Worm (Caenorhabditis elegans) whole organism, young adult: ENCODE results near the gene R04D3.3.

ENCODE experiments used
- B0019.2 ChIP-seq: fragments of 200-800 bp; sonication (Bioruptor generic); conservative IDR thresholded peaks from 2 replicates; pipeline ENCODE4 v1.3.6; 2022; ENCODE audit warnings: missing genetic modification reagents, missing genetic modification characterization, missing compliant biosample characterization
- C06A6.2 ChIP-seq: fragments of 200-800 bp; sonication (Bioruptor generic); conservative IDR thresholded peaks from 2 replicates; pipeline ENCODE4 v1.3.6; 2022; ENCODE audit warnings: missing genetic modification characterization, missing compliant biosample characterization
- F23B12.7 ChIP-seq: sonication (generic microtip); optimal IDR thresholded peaks from 2 replicates; lab custom pipeline; 2017; ENCODE audit warnings: missing genetic modification characterization, mild to moderate bottlenecking, missing compliant biosample characterization, antibody characterized with exemption, moderate library complexity; ENCODE audit not compliant: insufficient read depth
- F37B4.10 ChIP-seq: fragments of 200-800 bp; sonication (Bioruptor generic); IDR thresholded peaks from 2 replicates; pipeline ENCODE4 v1.3.6; 2022; ENCODE audit warnings: missing genetic modification characterization, missing compliant biosample characterization
- F39B2.1 ChIP-seq: fragments of 200-800 bp; sonication (Bioruptor generic); IDR thresholded peaks from 2 replicates; pipeline ENCODE4 v1.3.6; 2022; ENCODE audit warnings: missing genetic modification reagents, missing genetic modification characterization, missing compliant biosample characterization
- F52B5.7 ChIP-seq: sonication (generic microtip); optimal IDR thresholded peaks from 2 replicates; lab custom pipeline; 2016; ENCODE audit warnings: mild to moderate bottlenecking, missing genetic modification characterization, missing compliant biosample characterization
- K12H6.12 ChIP-seq: fragments of 200-800 bp; sonication (Bioruptor generic); optimal IDR thresholded peaks from 2 replicates; lab custom pipeline; 2018; ENCODE audit warnings: mild to moderate bottlenecking, missing genetic modification characterization, missing compliant biosample characterization
- Y56A3A.18 ChIP-seq: fragments of 200-800 bp; sonication (Bioruptor generic); IDR thresholded peaks from 2 replicates; pipeline ENCODE4 v1.3.6; 2022; ENCODE audit warnings: missing genetic modification reagents, missing genetic modification characterization, missing compliant biosample characterization
- Y79H2A.3 ChIP-seq: fragments of 200-800 bp; sonication (Bioruptor generic); conservative IDR thresholded peaks from 2 replicates; pipeline ENCODE4 v1.3.6; 2022; ENCODE audit warnings: missing genetic modification reagents, missing genetic modification characterization, missing compliant biosample characterization
- attf-5 ChIP-seq: fragments of 200-800 bp; sonication (Bioruptor generic); optimal IDR thresholded peaks from 2 replicates; lab custom pipeline; 2018; ENCODE audit warnings: mild to moderate bottlenecking, missing genetic modification characterization, missing compliant biosample characterization
- attf-6 ChIP-seq: fragments of 200-800 bp; sonication (Bioruptor generic); IDR thresholded peaks from 2 replicates; pipeline ENCODE4 v1.3.6; 2022; ENCODE audit warnings: missing genetic modification reagents, missing genetic modification characterization, missing compliant biosample characterization
- bed-2 ChIP-seq: fragments of 200-800 bp; sonication (Bioruptor generic); IDR thresholded peaks from 2 replicates; pipeline ENCODE4 v1.3.6; 2022; ENCODE audit warnings: missing genetic modification reagents, missing genetic modification characterization, missing compliant biosample characterization
- cebp-1 ChIP-seq, 2 experiments: fragments of 200-800 bp in 1 of 2; sonication (Bioruptor generic) in 1 of 2; sonication (generic microtip) in 1 of 2; IDR thresholded peaks in 1 of 2; optimal IDR thresholded peaks in 1 of 2; 2 replicates each; pipeline versions ENCODE4 v1.3.6 to Lab custom; 2017 to 2022; ENCODE audit warnings: missing compliant biosample characterization in 2 of 2, missing genetic modification characterization in 2 of 2, mild to moderate bottlenecking in 1 of 2, missing genetic modification reagents in 1 of 2, moderate library complexity in 1 of 2
- cebp-2 ChIP-seq: fragments of 200-800 bp; sonication (Bioruptor generic); IDR thresholded peaks from 2 replicates; pipeline ENCODE4 v1.3.6; 2022; ENCODE audit warnings: missing genetic modification characterization, missing compliant biosample characterization
- dpff-1 ChIP-seq: sonication (generic microtip); optimal IDR thresholded peaks from 2 replicates; lab custom pipeline; 2017; ENCODE audit warnings: mild to moderate bottlenecking, missing genetic modification characterization, missing compliant biosample characterization
- egl-18 ChIP-seq: fragments of 200-800 bp; sonication (Bioruptor generic); IDR thresholded peaks from 2 replicates; pipeline ENCODE4 v1.3.6; 2022; ENCODE audit warnings: missing genetic modification reagents, missing genetic modification characterization, missing compliant biosample characterization
- egl-44 ChIP-seq: fragments of 200-800 bp; sonication (Bioruptor generic); IDR thresholded peaks from 2 replicates; pipeline ENCODE4 v1.3.6; 2022; ENCODE audit warnings: missing genetic modification reagents, missing genetic modification characterization, missing compliant biosample characterization
- egrh-3 ChIP-seq: fragments of 200-800 bp; sonication (Bioruptor generic); IDR thresholded peaks from 2 replicates; pipeline ENCODE4 v1.3.6; 2022; ENCODE audit warnings: missing genetic modification reagents, missing genetic modification characterization, missing compliant biosample characterization
- gei-17 ChIP-seq: fragments of 200-800 bp; sonication (Bioruptor generic); optimal IDR thresholded peaks from 2 replicates; lab custom pipeline; 2018; ENCODE audit warnings: mild to moderate bottlenecking, missing genetic modification characterization, missing compliant biosample characterization
- hmg-20 ChIP-seq: fragments of 200-800 bp; sonication (Bioruptor generic); IDR thresholded peaks from 2 replicates; pipeline ENCODE4 v1.3.6; 2022; ENCODE audit warnings: missing genetic modification reagents, missing genetic modification characterization, missing compliant biosample characterization
- hrde-1 ChIP-seq: sonication (generic microtip); optimal IDR thresholded peaks from 2 replicates; lab custom pipeline; 2016; ENCODE audit warnings: missing genetic modification characterization, mild to moderate bottlenecking, missing compliant biosample characterization, moderate library complexity, missing genotype, missing genetic modification reagents, borderline replicate concordance
- lag-1 ChIP-seq: fragments of 200-800 bp; sonication (Bioruptor generic); IDR thresholded peaks from 2 replicates; pipeline ENCODE4 v1.3.6; 2022; ENCODE audit warnings: missing genetic modification reagents, missing genetic modification characterization, missing compliant biosample characterization
- lin-54 ChIP-seq: fragments of 200-800 bp; sonication (Bioruptor generic); optimal IDR thresholded peaks from 2 replicates; lab custom pipeline; 2018; ENCODE audit warnings: mild to moderate bottlenecking, missing genetic modification characterization, missing compliant biosample characterization
- lsy-27 ChIP-seq: sonication (generic microtip); optimal IDR thresholded peaks from 2 replicates; lab custom pipeline; 2017; ENCODE audit warnings: missing genetic modification characterization, mild to moderate bottlenecking, missing compliant biosample characterization, antibody characterized with exemption, missing genotype, borderline replicate concordance; ENCODE audit not compliant: insufficient read depth
- madf-3 ChIP-seq: fragments of 200-800 bp; sonication (Bioruptor generic); IDR thresholded peaks from 2 replicates; pipeline ENCODE4 v1.3.6; 2022; ENCODE audit warnings: missing genetic modification reagents, missing genetic modification characterization, missing compliant biosample characterization
- mes-4 ChIP-seq: sonication (generic microtip); optimal IDR thresholded peaks from 2 replicates; lab custom pipeline; 2016; ENCODE audit warnings: missing genotype, missing genetic modification characterization, missing compliant biosample characterization
- nfya-1 ChIP-seq: sonication (generic microtip); optimal IDR thresholded peaks from 2 replicates; lab custom pipeline; 2017; ENCODE audit warnings: antibody characterized with exemption, missing compliant biosample characterization, missing genetic modification characterization, borderline replicate concordance; ENCODE audit not compliant: insufficient read depth
- nfya-2 ChIP-seq: fragments of 200-800 bp; sonication (Bioruptor generic); IDR thresholded peaks from 2 replicates; pipeline ENCODE4 v1.3.6; 2022; ENCODE audit warnings: missing genetic modification reagents, missing genetic modification characterization, missing compliant biosample characterization
- nhr-179 ChIP-seq: sonication (generic microtip); optimal IDR thresholded peaks from 2 replicates; lab custom pipeline; 2016; ENCODE audit warnings: mild to moderate bottlenecking, missing genetic modification characterization, missing compliant biosample characterization
- nhr-27 ChIP-seq: fragments of 200-800 bp; sonication (Bioruptor generic); optimal IDR thresholded peaks from 2 replicates; lab custom pipeline; 2018; ENCODE audit warnings: mild to moderate bottlenecking, missing genetic modification characterization, moderate library complexity, missing compliant biosample characterization
- pbrm-1 ChIP-seq: fragments of 200-800 bp; sonication (Bioruptor generic); IDR thresholded peaks from 2 replicates; pipeline ENCODE4 v1.3.6; 2022; ENCODE audit warnings: missing genetic modification reagents, missing genetic modification characterization, missing compliant biosample characterization
- rcor-1 ChIP-seq: fragments of 200-800 bp; sonication (Bioruptor generic); IDR thresholded peaks from 2 replicates; pipeline ENCODE4 v1.3.6; 2022; ENCODE audit warnings: missing genetic modification reagents, missing genetic modification characterization, missing compliant biosample characterization
- snpc-1.3 ChIP-seq: sonication (generic microtip); optimal IDR thresholded peaks from 2 replicates; lab custom pipeline; 2017; ENCODE audit warnings: missing genetic modification characterization, mild to moderate bottlenecking, missing compliant biosample characterization, antibody characterized with exemption, moderate library complexity, missing genotype, missing genetic modification reagents; ENCODE audit not compliant: insufficient read depth
- snpc-3.4 ChIP-seq: sonication (generic microtip); optimal IDR thresholded peaks from 2 replicates; lab custom pipeline; 2017; ENCODE audit warnings: missing genetic modification characterization, mild to moderate bottlenecking, missing compliant biosample characterization, antibody characterized with exemption, moderate library complexity, missing genotype, missing genetic modification reagents
- snpc-4 ChIP-seq, 5 experiments: fragments of 150-350 bp in 1 of 5; sonication (generic microtip) in 4 of 5; optimal IDR thresholded peaks; 2 replicates each; lab custom pipeline; 2014 to 2018; ENCODE audit warnings: missing genetic modification characterization in 5 of 5, missing biosample characterization in 3 of 5, antibody characterized with exemption in 2 of 5, mild to moderate bottlenecking in 2 of 5, missing compliant biosample characterization in 2 of 5, missing genotype in 2 of 5, moderate library complexity in 2 of 5, missing genetic modification reagents in 1 of 5
- sptf-2 ChIP-seq: fragments of 200-800 bp; sonication (Bioruptor generic); optimal IDR thresholded peaks from 2 replicates; lab custom pipeline; 2018; ENCODE audit warnings: mild to moderate bottlenecking, missing genetic modification characterization, missing compliant biosample characterization
- tbp1 ChIP-seq: fragments of 200-800 bp; sonication (Bioruptor generic); optimal IDR thresholded peaks from 2 replicates; lab custom pipeline; 2018; ENCODE audit warnings: mild to moderate bottlenecking, missing genetic modification characterization, missing compliant biosample characterization
- unc-130 ChIP-seq: sonication (generic microtip); optimal IDR thresholded peaks from 2 replicates; lab custom pipeline; 2016; ENCODE audit warnings: missing genetic modification reagents, missing genetic modification characterization, missing compliant biosample characterization
- zim-3 ChIP-seq: sonication (generic microtip); optimal IDR thresholded peaks from 2 replicates; lab custom pipeline; 2017; ENCODE audit warnings: mild to moderate bottlenecking, missing genetic modification characterization, moderate library complexity, missing compliant biosample characterization
- ztf-25 ChIP-seq: fragments of 200-800 bp; sonication (Bioruptor generic); IDR thresholded peaks from 2 replicates; pipeline ENCODE4 v1.3.6; 2022; ENCODE audit warnings: missing genetic modification reagents, missing genetic modification characterization, missing compliant biosample characterization
- ztf-28 ChIP-seq: fragments of 200-800 bp; sonication (Bioruptor generic); IDR thresholded peaks from 2 replicates; pipeline ENCODE4 v1.3.6; 2022; ENCODE audit warnings: missing genetic modification reagents, missing genetic modification characterization, missing compliant biosample characterization

The R04D3.3 gene

ce11 chrX:13283462-13283861 is 7.0 kb downstream of the R04D3.3 start (continued):
- no peak for TF ChIP-seq snpc-1.3
- TF ChIP-seq attf-6 (GFP tag; lab: Robert Waterston, UW), result no peak
- TF ChIP-seq cebp-2, result no peak
- no peak for TF ChIP-seq B0019.2
- TF ChIP-seq Y79H2A.3 (GFP tag; lab: Robert Waterston, UW), result no peak
- peak; percentile 38 for TF ChIP-seq zim-3
- peak; percentile 51 for TF ChIP-seq mes-4
- TF ChIP-seq C06A6.2 (GFP tag; lab: Robert Waterston, UW), result no peak
- TF ChIP-seq sptf-2 (GFP tag; lab: Kevin White, UChicago), result no peak
- TF ChIP-seq nhr-179 (tag; lab: Kevin White, UChicago), result no peak
- no peak for TF ChIP-seq ztf-28
- TF ChIP-seq pbrm-1, result peak; percentile 73
- TF ChIP-seq lsy-27 (tag; lab: Kevin White, UChicago), result no peak
- TF ChIP-seq tbp1, result peak; percentile 92
- TF ChIP-seq egl-18 (GFP tag; lab: Robert Waterston, UW), result no peak
- peak; percentile 9 for TF ChIP-seq snpc-3.4 (tag; lab: Kevin White, UChicago)
- peak; percentile 11 for TF ChIP-seq snpc-4 (GFP tag; optimal IDR thresholded peaks at IDR 0.05; lab: Kevin White, UChicago)
- TF ChIP-seq snpc-4 (tag; optimal IDR thresholded peaks at IDR 0.05; lab: Kevin White, UChicago), result peak in 1 of 4 experiments; percentile 34
- TF ChIP-seq egl-44 (GFP tag; lab: Robert Waterston, UW), result 0 out of 2 replicates have a peak, but pooled peaks have one; percentile 38
- no peak for TF ChIP-seq F37B4.10 (GFP tag; lab: Robert Waterston, UW)
- TF ChIP-seq attf-5 (GFP tag; lab: Kevin White, UChicago), result peak; percentile 25
- peak; percentile 22; the same call in 1 of the 2 replicates for TF ChIP-seq rcor-1 (GFP tag; lab: Robert Waterston, UW)
- no peak for TF ChIP-seq hmg-20 (GFP tag; lab: Robert Waterston, UW)
- TF ChIP-seq F23B12.7 (tag; lab: Kevin White, UChicago), result peak; percentile 43
- no peak for TF ChIP-seq madf-3 (GFP tag; lab: Robert Waterston, UW)
- TF ChIP-seq hrde-1 (tag; lab: Kevin White, UChicago), result peak; percentile 51
- TF ChIP-seq cebp-1 (GFP tag; IDR thresholded peaks at IDR 0.05; lab: Robert Waterston, UW), result no peak
- no peak for TF ChIP-seq cebp-1 (tag; optimal IDR thresholded peaks at IDR 0.05; lab: Kevin White, UChicago)
- TF ChIP-seq gei-17 (GFP tag; lab: Kevin White, UChicago), result no peak
- peak; percentile 65 for TF ChIP-seq F52B5.7 (tag; lab: Kevin White, UChicago)
- peak; percentile 57; the same call in 1 of the 2 replicates for TF ChIP-seq Y56A3A.18 (GFP tag; lab: Robert Waterston, UW)
- TF ChIP-seq K12H6.12 (tag; lab: Kevin White, UChicago), result no peak
- TF ChIP-seq, all 124 proteins: peak for 45

ce11 chrX:13278876-13279275 is 11.6 kb downstream of the R04D3.3 start, which contains the start of gene phf-33:
Gene phf-33 (minus strand): TSS chrX:13278976.
- TF ChIP-seq bed-2 (GFP tag; lab: Robert Waterston, UW) (no peak), egrh-3 (GFP tag; lab: Robert Waterston, UW) (no peak), tbp1 (no peak), K12H6.12 (tag; lab: Kevin White, UChicago) (no peak), ztf-25 (GFP tag; lab: Robert Waterston, UW) (no peak), dpff-1 (tag; lab: Kevin White, UChicago) (no peak), lag-1 (GFP tag; lab: Robert Waterston, UW) (no peak), F39B2.1 (GFP tag; lab: Robert Waterston, UW) (no peak), nfya-2 (GFP tag; lab: Robert Waterston, UW) (no peak), lin-54 (GFP tag; lab: Kevin White, UChicago) (no peak), attf-6 (GFP tag; lab: Robert Waterston, UW) (no peak), unc-130 (GFP tag; lab: Kevin White, UChicago) (no peak), nhr-27 (tag; lab: Kevin White, UChicago) (no peak), nfya-1 (tag; lab: Kevin White, UChicago) (no peak)
